Fruit fly (Drosophila melanogaster): ENCODE measurements around the gene beag.

The beag gene

dm6 chr3R:9016869-9017268 is 48.0 kb downstream of the beag start:
- TF ChIP-seq CG1620 (GFP tag; optimal IDR thresholded peaks at IDR 0.05), result no peak
- no peak for TF ChIP-seq CG7101 (tag; optimal IDR thresholded peaks at IDR 0.05)
- TF ChIP-seq toe (GFP tag; optimal IDR thresholded peaks at IDR 0.05), result no peak
- TF ChIP-seq bab1 (GFP tag; optimal IDR thresholded peaks at IDR 0.05), result peak; percentile 17
- peak; percentile 95 for TF ChIP-seq tj (GFP tag; optimal IDR thresholded peaks at IDR 0.05)

- no peak for TF ChIP-seq CG7045 (GFP tag; optimal IDR thresholded peaks at IDR 0.05)
- no peak for TF ChIP-seq ovo (GFP tag; optimal IDR thresholded peaks at IDR 0.05)
- no peak for TF ChIP-seq kay (GFP tag; ENCODE audit: borderline replicate concordance)
- TF ChIP-seq Mnt (GFP tag; optimal IDR thresholded peaks at IDR 0.05), result no peak
- TF ChIP-seq CG7101 (tag; optimal IDR thresholded peaks at IDR 0.05), result no peak
- no peak for TF ChIP-seq CG33017 (tag; optimal IDR thresholded peaks at IDR 0.05)
- TF ChIP-seq Hr96 (GFP tag; optimal IDR thresholded peaks at IDR 0.05), result no peak
- no peak for TF ChIP-seq CG11617 (GFP tag; optimal IDR thresholded peaks at IDR 0.05)
- TF ChIP-seq cic (GFP tag; optimal IDR thresholded peaks at IDR 0.05), result no peak
- TF ChIP-seq cnc (optimal IDR thresholded peaks at IDR 0.05), result no peak
- no peak for TF ChIP-seq Crg-1 (GFP tag; optimal IDR thresholded peaks at IDR 0.05)
- no peak for TF ChIP-seq CG1620 (GFP tag; optimal IDR thresholded peaks at IDR 0.05)
- TF ChIP-seq Clk (GFP tag; optimal IDR thresholded peaks at IDR 0.05), result no peak
- TF ChIP-seq tj (GFP tag; optimal IDR thresholded peaks at IDR 0.05), result no peak
- TF ChIP-seq bab1 (GFP tag; optimal IDR thresholded peaks at IDR 0.05), result no peak
Observed at dm6 chr3R:9014859-9015466, 49.9 kb downstream of the beag start, which contains the start of the genes Kcmf1, Sf3b5 and CG11986. Kcmf1 (minus strand) TSS chr3R:9014909. Sf3b5 (minus strand) TSS chr3R:9015341. CG11986 (plus strand) TSS chr3R:9015446.

dm6 chr3R:9013765-9014380 is 51.0 kb downstream of the beag start:
- TF ChIP-seq cnc (optimal IDR thresholded peaks at IDR 0.05), result no peak
- peak; percentile 82 for TF ChIP-seq CG11617 (GFP tag; optimal IDR thresholded peaks at IDR 0.05)
- TF ChIP-seq bab1 (GFP tag; optimal IDR thresholded peaks at IDR 0.05), result peak; percentile 71
- TF ChIP-seq pad (GFP tag; optimal IDR thresholded peaks at IDR 0.05), result peak; percentile 93
- TF ChIP-seq ovo (GFP tag; optimal IDR thresholded peaks at IDR 0.05), result no peak
- TF ChIP-seq tj (GFP tag; optimal IDR thresholded peaks at IDR 0.05), result peak; percentile 62
- TF ChIP-seq kay (GFP tag; ENCODE audit: borderline replicate concordance), result no peak
- peak; percentile 74 for TF ChIP-seq cic (GFP tag; optimal IDR thresholded peaks at IDR 0.05)
- peak; percentile 61 for TF ChIP-seq Clk (GFP tag; optimal IDR thresholded peaks at IDR 0.05)
- peak; percentile 84 for TF ChIP-seq Mnt (GFP tag; optimal IDR thresholded peaks at IDR 0.05)
- TF ChIP-seq Crg-1 (GFP tag; optimal IDR thresholded peaks at IDR 0.05), result peak; percentile 76
- TF ChIP-seq toe (GFP tag; optimal IDR thresholded peaks at IDR 0.05), result no peak
- TF ChIP-seq CG7101 (tag; optimal IDR thresholded peaks at IDR 0.05), result peak; percentile 49
- peak; percentile 18 for TF ChIP-seq CG12768 (GFP tag; optimal IDR thresholded peaks at IDR 0.05)
- TF ChIP-seq CG1620 (GFP tag; optimal IDR thresholded peaks at IDR 0.05), result peak; percentile 61
- no peak for TF ChIP-seq Hr96 (GFP tag; optimal IDR thresholded peaks at IDR 0.05)
- no peak for TF ChIP-seq CG5204 (GFP tag; optimal IDR thresholded peaks at IDR 0.05)
- TF ChIP-seq CG7045 (GFP tag; optimal IDR thresholded peaks at IDR 0.05), result peak; percentile 50
- peak; percentile 43 for TF ChIP-seq CG14711 (tag; optimal IDR thresholded peaks at IDR 0.05)
- TF ChIP-seq CG33017 (tag; optimal IDR thresholded peaks at IDR 0.05), result peak; percentile 55

All from whole organism, adult.